Worm (Caenorhabditis elegans) whole organism, L1 larva: ENCODE measurements around the gene C54F6.15.

Experiments
- C34B4.2 ChIP-seq: sonication (generic microtip); optimal IDR thresholded peaks from 2 replicates; lab custom pipeline; 2017; ENCODE audit warnings: mild to moderate bottlenecking, missing genetic modification characterization, missing compliant biosample characterization
- Y116A8C.19 ChIP-seq: sonication (generic microtip); optimal IDR thresholded peaks from 2 replicates; lab custom pipeline; 2016; ENCODE audit warnings: missing compliant biosample characterization, missing genetic modification characterization, borderline replicate concordance
- aha-1 ChIP-seq: fragments of 150-350 bp; optimal IDR thresholded peaks from 2 replicates; lab custom pipeline; 2014; ENCODE audit warnings: missing biosample characterization, missing genetic modification characterization
- alr-1 ChIP-seq: fragments of 200-800 bp; sonication (Bioruptor generic); optimal IDR thresholded peaks from 2 replicates; lab custom pipeline; 2018; ENCODE audit warnings: borderline replicate concordance, mild to moderate bottlenecking, missing genetic modification characterization, missing compliant biosample characterization
- blmp-1 ChIP-seq: fragments of 150-350 bp; optimal IDR thresholded peaks from 2 replicates; lab custom pipeline; 2014; ENCODE audit warnings: missing biosample characterization, missing genetic modification characterization
- ceh-63 ChIP-seq: fragments of 200-800 bp; sonication (Bioruptor generic); optimal IDR thresholded peaks from 2 replicates; lab custom pipeline; 2018; ENCODE audit warnings: mild to moderate bottlenecking, missing genetic modification characterization, missing compliant biosample characterization
- ceh-82 ChIP-seq, 3 experiments: fragments of 150-350 bp in 1 of 3; sonication (generic microtip) in 2 of 3; optimal IDR thresholded peaks; 2 replicates each; lab custom pipeline; 2014 to 2017; ENCODE audit warnings: missing biosample characterization in 3 of 3, missing genetic modification characterization in 3 of 3
- ces-1 ChIP-seq: fragments of 150-350 bp; optimal IDR thresholded peaks from 2 replicates; lab custom pipeline; 2014; ENCODE audit warnings: missing biosample characterization, missing genetic modification reagents, missing genetic modification characterization
- dpl-1 ChIP-seq, 3 experiments: fragments of 150-350 bp in 2 of 3; sonication (generic microtip) in 1 of 3; optimal IDR thresholded peaks; 2 replicates each; lab custom pipeline; 2014 to 2017; ENCODE audit warnings: missing biosample characterization in 3 of 3, missing genetic modification characterization in 3 of 3, missing genetic modification reagents in 3 of 3
- efl-1 ChIP-seq, 4 experiments: fragments of 150-350 bp; optimal IDR thresholded peaks in 3 of 4; peaks in 1 of 4; 1 replicate in 1 of 4; 2 replicates in 3 of 4; lab custom pipeline; 2014; ENCODE audit warnings: missing biosample characterization in 2 of 4, missing genetic modification characterization in 2 of 4, missing genetic modification reagents in 2 of 4
- egl-13 ChIP-seq: sonication (generic microtip); optimal IDR thresholded peaks from 2 replicates; lab custom pipeline; 2016; ENCODE audit warnings: missing genotype, missing genetic modification reagents, missing genetic modification characterization, missing compliant biosample characterization
- elt-3 ChIP-seq, 6 experiments: fragments of 150-350 bp in 1 of 6; sonication (generic microtip); optimal IDR thresholded peaks; 2 replicates each; lab custom pipeline; 2017 to 2018; ENCODE audit warnings: missing biosample characterization in 6 of 6, missing genetic modification characterization in 6 of 6, inconsistent platforms in 1 of 6
- ets-5 ChIP-seq: fragments of 200-800 bp; sonication (Bioruptor generic); IDR thresholded peaks from 2 replicates; pipeline ENCODE4 v1.3.6; 2022; ENCODE audit warnings: missing genetic modification characterization, missing compliant biosample characterization
- fkh-4 ChIP-seq: sonication (generic microtip); optimal IDR thresholded peaks from 2 replicates; lab custom pipeline; 2016; ENCODE audit warnings: missing compliant biosample characterization, missing genetic modification characterization, borderline replicate concordance
- fos-1 ChIP-seq: fragments of 150-350 bp; optimal IDR thresholded peaks from 2 replicates; lab custom pipeline; 2014; ENCODE audit warnings: missing biosample characterization, missing genetic modification characterization
- grh-1 ChIP-seq: fragments of 200-800 bp; sonication (Bioruptor generic); IDR thresholded peaks from 2 replicates; pipeline ENCODE4 v1.3.6; 2022; ENCODE audit warnings: missing genetic modification reagents, missing genetic modification characterization, missing compliant biosample characterization
- hlh-4 ChIP-seq: sonication (generic microtip); optimal IDR thresholded peaks from 2 replicates; lab custom pipeline; 2016; ENCODE audit warnings: mild to moderate bottlenecking, missing genetic modification characterization, missing compliant biosample characterization
- isw-1 ChIP-seq: fragments of 200-800 bp; sonication (Bioruptor generic); IDR thresholded peaks from 2 replicates; pipeline ENCODE4 v1.3.6; 2022; ENCODE audit warnings: missing genetic modification characterization, missing compliant biosample characterization
- lir-3 ChIP-seq: sonication (generic microtip); optimal IDR thresholded peaks from 2 replicates; lab custom pipeline; 2016; ENCODE audit warnings: mild to moderate bottlenecking, missing genetic modification characterization, moderate library complexity, missing compliant biosample characterization; ENCODE audit not compliant: poor library complexity
- mab-9 ChIP-seq: fragments of 200-800 bp; sonication (Bioruptor generic); IDR thresholded peaks from 2 replicates; pipeline ENCODE4 v1.3.6; 2022; ENCODE audit warnings: missing genetic modification reagents, missing genetic modification characterization, missing compliant biosample characterization
- mef-2 ChIP-seq: fragments of 150-350 bp; optimal IDR thresholded peaks from 2 replicates; lab custom pipeline; 2014; ENCODE audit warnings: missing biosample characterization, missing genetic modification characterization
- mep-1 ChIP-seq: fragments of 150-350 bp; optimal IDR thresholded peaks from 2 replicates; lab custom pipeline; 2014; ENCODE audit warnings: missing biosample characterization, missing genetic modification characterization
- nhr-12 ChIP-seq: sonication (generic microtip); optimal IDR thresholded peaks from 2 replicates; lab custom pipeline; 2017; ENCODE audit warnings: missing biosample characterization, missing genetic modification characterization
- nhr-20 ChIP-seq: sonication (generic microtip); optimal IDR thresholded peaks from 2 replicates; lab custom pipeline; 2016; ENCODE audit warnings: mild to moderate bottlenecking, missing genetic modification characterization, missing compliant biosample characterization
- nhr-28 ChIP-seq: fragments of 150-350 bp; optimal IDR thresholded peaks from 2 replicates; lab custom pipeline; 2014; ENCODE audit warnings: missing biosample characterization, missing genetic modification characterization
- nhr-47 ChIP-seq: sonication (generic microtip); optimal IDR thresholded peaks from 2 replicates; lab custom pipeline; 2016; ENCODE audit warnings: mild to moderate bottlenecking, missing genetic modification characterization, moderate library complexity, missing compliant biosample characterization
- nhr-71 ChIP-seq: sonication (generic microtip); optimal IDR thresholded peaks from 2 replicates; lab custom pipeline; 2016; ENCODE audit warnings: mild to moderate bottlenecking, missing genetic modification characterization, moderate library complexity, missing compliant biosample characterization
- nhr-77 ChIP-seq: fragments of 150-350 bp; optimal IDR thresholded peaks from 2 replicates; lab custom pipeline; 2014; ENCODE audit warnings: missing biosample characterization, missing genetic modification characterization
- nhr-90 ChIP-seq: sonication (generic microtip); optimal IDR thresholded peaks from 2 replicates; lab custom pipeline; 2016; ENCODE audit warnings: mild to moderate bottlenecking, missing genetic modification characterization, missing compliant biosample characterization; ENCODE audit not compliant: poor library complexity
- skn-1 ChIP-seq: fragments of 150-350 bp; optimal IDR thresholded peaks from 2 replicates; lab custom pipeline; 2014; ENCODE audit warnings: missing biosample characterization, missing genetic modification characterization
- snpc-4 ChIP-seq: fragments of 150-350 bp; optimal IDR thresholded peaks from 2 replicates; lab custom pipeline; 2014; ENCODE audit warnings: missing biosample characterization, missing genetic modification characterization
- snu-23 ChIP-seq: sonication (generic microtip); optimal IDR thresholded peaks from 2 replicates; lab custom pipeline; 2016; ENCODE audit warnings: missing genetic modification characterization, missing compliant biosample characterization
- sox-4 ChIP-seq: sonication (generic microtip); optimal IDR thresholded peaks from 2 replicates; lab custom pipeline; 2016; ENCODE audit warnings: missing genetic modification characterization, missing compliant biosample characterization
- swsn-7 ChIP-seq: sonication (generic microtip); optimal IDR thresholded peaks from 2 replicates; lab custom pipeline; 2016; ENCODE audit warnings: missing genetic modification characterization, missing compliant biosample characterization
- vab-15 ChIP-seq: sonication (generic microtip); optimal IDR thresholded peaks from 2 replicates; lab custom pipeline; 2017; ENCODE audit warnings: missing genotype, mild to moderate bottlenecking, missing genetic modification characterization, missing compliant biosample characterization
- xbp-1 ChIP-seq: sonication (generic microtip); optimal IDR thresholded peaks from 2 replicates; lab custom pipeline; 2016; ENCODE audit warnings: missing genetic modification characterization, missing compliant biosample characterization
- ztf-11 ChIP-seq, 2 experiments: sonication (generic microtip); optimal IDR thresholded peaks; 2 replicates each; lab custom pipeline; 2016 to 2017; ENCODE audit warnings: missing genetic modification characterization in 2 of 2, missing biosample characterization in 1 of 2, missing compliant biosample characterization in 1 of 2

Gene C54F6.15

ce11 chrV:7504271-7504670 is 17.9 kb downstream of the C54F6.15 start, which contains the start of gene srh-229:
Gene srh-229, minus strand, starts transcription at chrV:7504371.
- TF ChIP-seq snpc-4 (no peak), isw-1 (GFP tag; lab: Robert Waterston, UW) (no peak), nhr-90 (tag; lab: Kevin White, UChicago) (no peak), mef-2 (tag; lab: Kevin White, UChicago) (no peak), skn-1 (tag; lab: Kevin White, UChicago) (no peak), nhr-12 (no peak), elt-3 (tag; optimal IDR thresholded peaks at IDR 0.05; lab: Kevin White, UChicago) (no peak), ceh-63 (no peak), blmp-1 (tag; lab: Kevin White, UChicago) (no peak), mep-1 (tag; lab: Kevin White, UChicago) (no peak), nhr-20 (no peak)

ce11 chrV:7501194-7501593 is 21.0 kb downstream of the C54F6.15 start:
- TF ChIP-seq mab-9 (GFP tag; lab: Robert Waterston, UW) (no peak), fos-1 (no peak), ets-5 (no peak), snpc-4 (no peak), nhr-71 (tag; lab: Kevin White, UChicago) (peak; percentile 40), grh-1 (GFP tag; lab: Robert Waterston, UW) (no peak), ceh-82 (tag; optimal IDR thresholded peaks at IDR 0.05; lab: Kevin White, UChicago) (no peak), nhr-47 (tag; lab: Kevin White, UChicago) (peak; percentile 25), hlh-4 (tag; lab: Kevin White, UChicago) (peak; percentile 96)

- TF ChIP-seq lir-3 (tag; lab: Kevin White, UChicago) (no peak), fkh-4 (tag; lab: Kevin White, UChicago) (no peak), C34B4.2 (tag; lab: Kevin White, UChicago) (no peak), dpl-1 (GFP tag; optimal IDR thresholded peaks at IDR 0.05; lab: Kevin White, UChicago) (no peak), ztf-11 (tag; optimal IDR thresholded peaks at IDR 0.05; lab: Kevin White, UChicago) (no peak), snu-23 (GFP tag; lab: Kevin White, UChicago) (no peak), efl-1 (optimal IDR thresholded peaks at IDR 0.05; lab: Kevin White, UChicago) (no peak), efl-1 (GFP tag; optimal IDR thresholded peaks at IDR 0.05 in 1 of 2; lab: Kevin White, UChicago) (no peak), alr-1 (tag; lab: Kevin White, UChicago) (no peak), vab-15 (no peak), aha-1 (tag; lab: Kevin White, UChicago) (no peak), egl-13 (no peak), Y116A8C.19 (tag; lab: Kevin White, UChicago) (no peak), mef-2 (tag; lab: Kevin White, UChicago) (no peak), sox-4 (tag; lab: Kevin White, UChicago) (no peak), mab-9 (GFP tag; lab: Robert Waterston, UW) (no peak)
- TF ChIP-seq, all 84 proteins: peak for 0
Measured at ce11 chrV:7497440-7497839, 24.7 kb downstream of the C54F6.15 start, which contains the start of gene srh-79. Gene srh-79, plus strand, starts transcription at chrV:7497740.

ce11 chrV:7495189-7495588 is 27.0 kb downstream of the C54F6.15 start, which contains the start of gene srbc-11:
Gene srbc-11, minus strand, starts transcription at chrV:7495289.
- no peak for TF ChIP-seq xbp-1 (tag; lab: Kevin White, UChicago)
- TF ChIP-seq lir-3 (tag; lab: Kevin White, UChicago): no peak
- TF ChIP-seq, all 84 proteins: peak for 0

ce11 chrV:7492924-7493323 is 29.3 kb downstream of the C54F6.15 start, which contains the start of gene srbc-10:
Gene srbc-10, minus strand, starts transcription at chrV:7493024.
- TF ChIP-seq swsn-7 (tag; lab: Kevin White, UChicago): no peak
- TF ChIP-seq ces-1 (GFP tag; lab: Kevin White, UChicago): no peak
- TF ChIP-seq mep-1 (tag; lab: Kevin White, UChicago): no peak
- TF ChIP-seq vab-15: no peak
- TF ChIP-seq efl-1 (optimal IDR thresholded peaks at IDR 0.05; lab: Kevin White, UChicago): no peak
- TF ChIP-seq efl-1 (GFP tag; optimal IDR thresholded peaks at IDR 0.05 in 1 of 2; lab: Kevin White, UChicago): peak in 1 of 2 experiments; percentile 55
- TF ChIP-seq nhr-28 (tag; lab: Kevin White, UChicago): no peak
- TF ChIP-seq nhr-77 (tag; lab: Kevin White, UChicago): no peak
- no peak for TF ChIP-seq ceh-63
